Worm (Caenorhabditis elegans) whole organism, late embryonic: ENCODE measurements around the gene syx-16.

ENCODE experiments used
- C38D4.7 ChIP-seq: fragments of 200-800 bp; sonication (Bioruptor generic); optimal IDR thresholded peaks from 2 replicates; lab custom pipeline; 2018; ENCODE audit warnings: mild to moderate bottlenecking, missing genetic modification characterization, moderate library complexity, missing compliant biosample characterization
- F13H6.1 ChIP-seq: sonication (generic microtip); optimal IDR thresholded peaks from 2 replicates; lab custom pipeline; 2016; ENCODE audit warnings: missing genetic modification characterization, missing compliant biosample characterization
- K02D7.2 ChIP-seq: sonication (generic microtip); optimal IDR thresholded peaks from 2 replicates; lab custom pipeline; 2017; ENCODE audit warnings: mild to moderate bottlenecking, missing genetic modification characterization, missing compliant biosample characterization
- K09A11.1 ChIP-seq: sonication (generic microtip); optimal IDR thresholded peaks from 2 replicates; lab custom pipeline; 2017; ENCODE audit warnings: antibody characterized with exemption, mild to moderate bottlenecking, missing genetic modification characterization, missing compliant biosample characterization; ENCODE audit not compliant: insufficient read depth
- ceh-18 ChIP-seq: sonication (generic microtip); optimal IDR thresholded peaks from 2 replicates; lab custom pipeline; 2016; ENCODE audit warnings: missing genetic modification characterization, missing compliant biosample characterization
- ceh-19 ChIP-seq: fragments of 200-800 bp; sonication (Bioruptor generic); optimal IDR thresholded peaks from 2 replicates; lab custom pipeline; 2018; ENCODE audit warnings: mild to moderate bottlenecking, missing genetic modification characterization, missing compliant biosample characterization
- ceh-22 ChIP-seq: sonication (generic microtip); optimal IDR thresholded peaks from 2 replicates; lab custom pipeline; 2017; ENCODE audit warnings: missing biosample characterization, missing genetic modification characterization
- ceh-31 ChIP-seq: sonication (generic microtip); optimal IDR thresholded peaks from 2 replicates; lab custom pipeline; 2016; ENCODE audit warnings: missing genetic modification characterization, missing compliant biosample characterization
- ceh-34 ChIP-seq: sonication (generic microtip); optimal IDR thresholded peaks from 2 replicates; lab custom pipeline; 2016; ENCODE audit warnings: mild to moderate bottlenecking, missing genetic modification characterization, missing compliant biosample characterization
- ceh-48 ChIP-seq: sonication (generic microtip); optimal IDR thresholded peaks from 2 replicates; lab custom pipeline; 2016; ENCODE audit warnings: missing genetic modification characterization, inconsistent platforms, missing compliant biosample characterization
- che-1 ChIP-seq: sonication (generic microtip); optimal IDR thresholded peaks from 2 replicates; lab custom pipeline; 2016; ENCODE audit warnings: mild to moderate bottlenecking, missing genetic modification characterization, missing compliant biosample characterization
- dmd-4 ChIP-seq: sonication (generic microtip); optimal IDR thresholded peaks from 2 replicates; lab custom pipeline; 2016; ENCODE audit warnings: borderline replicate concordance, missing genetic modification characterization, missing compliant biosample characterization
- dve-1 ChIP-seq: sonication (generic microtip); optimal IDR thresholded peaks from 2 replicates; lab custom pipeline; 2017; ENCODE audit warnings: antibody characterized with exemption, mild to moderate bottlenecking, missing genetic modification characterization, missing compliant biosample characterization
- elt-2 ChIP-seq: sonication (generic microtip); optimal IDR thresholded peaks from 2 replicates; lab custom pipeline; 2016; ENCODE audit warnings: missing genetic modification reagents, missing genetic modification characterization, missing compliant biosample characterization
- eyg-1 ChIP-seq: sonication (generic microtip); optimal IDR thresholded peaks from 2 replicates; lab custom pipeline; 2016; ENCODE audit warnings: missing genotype, missing genetic modification characterization, missing compliant biosample characterization
- fax-1 ChIP-seq: sonication (generic microtip); optimal IDR thresholded peaks from 2 replicates; lab custom pipeline; 2016; ENCODE audit warnings: missing genotype, missing genetic modification characterization, missing compliant biosample characterization
- fkh-10 ChIP-seq: fragments of 150-350 bp; optimal IDR thresholded peaks from 2 replicates; lab custom pipeline; 2014; ENCODE audit warnings: missing biosample characterization, missing genetic modification reagents, missing genetic modification characterization
- gmeb-2 ChIP-seq: sonication (generic microtip); optimal IDR thresholded peaks from 2 replicates; lab custom pipeline; 2016; ENCODE audit warnings: missing genetic modification characterization, inconsistent platforms, missing compliant biosample characterization
- hlh-13 ChIP-seq: fragments of 200-800 bp; sonication (Bioruptor generic); optimal IDR thresholded peaks from 2 replicates; lab custom pipeline; 2018; ENCODE audit warnings: mild to moderate bottlenecking, missing genetic modification characterization, missing compliant biosample characterization
- hlh-30 ChIP-seq: sonication (generic microtip); optimal IDR thresholded peaks from 2 replicates; lab custom pipeline; 2017; ENCODE audit warnings: antibody characterized with exemption, missing genetic modification characterization, missing compliant biosample characterization; ENCODE audit not compliant: insufficient read depth
- lim-6 ChIP-seq: sonication (generic microtip); optimal IDR thresholded peaks from 2 replicates; lab custom pipeline; 2016; ENCODE audit warnings: missing genetic modification characterization, missing compliant biosample characterization
- mec-3 ChIP-seq: sonication (generic microtip); optimal IDR thresholded peaks from 2 replicates; lab custom pipeline; 2016; ENCODE audit warnings: borderline replicate concordance, missing genetic modification characterization, missing compliant biosample characterization
- nhr-232 ChIP-seq: sonication (generic microtip); optimal IDR thresholded peaks from 2 replicates; lab custom pipeline; 2016; ENCODE audit warnings: missing genetic modification characterization, missing compliant biosample characterization
- pag-3 ChIP-seq: sonication (generic microtip); optimal IDR thresholded peaks from 2 replicates; lab custom pipeline; 2016; ENCODE audit warnings: missing compliant biosample characterization, missing genetic modification characterization, borderline replicate concordance
- pat-9 ChIP-seq: fragments of 200-800 bp; sonication (Bioruptor generic); optimal IDR thresholded peaks from 2 replicates; lab custom pipeline; 2018; ENCODE audit warnings: mild to moderate bottlenecking, missing genetic modification characterization, moderate library complexity, missing compliant biosample characterization
- pax-1 ChIP-seq: fragments of 150-350 bp; optimal IDR thresholded peaks from 2 replicates; lab custom pipeline; 2014; ENCODE audit warnings: missing biosample characterization, missing genetic modification characterization
- pha-2 ChIP-seq: sonication (generic microtip); optimal IDR thresholded peaks from 2 replicates; lab custom pipeline; 2017; ENCODE audit warnings: mild to moderate bottlenecking, missing genetic modification characterization, missing compliant biosample characterization
- pha-4 ChIP-seq: fragments of 150-350 bp; optimal IDR thresholded peaks from 2 replicates; lab custom pipeline; 2018; ENCODE audit warnings: missing biosample characterization, missing genetic modification reagents, missing genetic modification characterization
- pqm-1 ChIP-seq: sonication (generic microtip); optimal IDR thresholded peaks from 2 replicates; lab custom pipeline; 2016; ENCODE audit warnings: missing genetic modification characterization, missing compliant biosample characterization
- pros-1 ChIP-seq: fragments of 150-350 bp; optimal IDR thresholded peaks from 2 replicates; lab custom pipeline; 2014; ENCODE audit warnings: missing biosample characterization, missing genetic modification reagents, missing genetic modification characterization
- sdc-2 ChIP-seq: sonication (generic microtip); optimal IDR thresholded peaks from 2 replicates; lab custom pipeline; 2016; ENCODE audit warnings: missing genotype, missing genetic modification characterization, missing compliant biosample characterization
- sox-2 ChIP-seq: fragments of 200-800 bp; sonication (Bioruptor generic); IDR thresholded peaks from 2 replicates; pipeline ENCODE4 v1.3.6; 2022; ENCODE audit warnings: missing genetic modification reagents, missing genetic modification characterization, missing compliant biosample characterization
- tbx-2 ChIP-seq: sonication (generic microtip); optimal IDR thresholded peaks from 2 replicates; lab custom pipeline; 2016; ENCODE audit warnings: missing genetic modification characterization, missing compliant biosample characterization
- unc-42 ChIP-seq: sonication (generic microtip); optimal IDR thresholded peaks from 2 replicates; lab custom pipeline; 2016; ENCODE audit warnings: missing genotype, missing genetic modification characterization, missing compliant biosample characterization
- unc-86 ChIP-seq: sonication (generic microtip); optimal IDR thresholded peaks from 2 replicates; lab custom pipeline; 2016; ENCODE audit warnings: missing genetic modification characterization, missing compliant biosample characterization
- ztf-16 ChIP-seq: sonication (generic microtip); optimal IDR thresholded peaks from 2 replicates; lab custom pipeline; 2017; ENCODE audit warnings: missing genetic modification characterization, missing compliant biosample characterization

syx-16 gene

ce11 chrIII:5201267-5201666 lies 7.6 kb downstream of the syx-16 start:
- peak; percentile 47 for TF ChIP-seq elt-2 (tag; lab: Kevin White, UChicago)
- TF ChIP-seq fkh-10 (GFP tag; lab: Kevin White, UChicago), result no peak

- TF ChIP-seq nhr-232 (tag; lab: Kevin White, UChicago), result no peak
- TF ChIP-seq unc-86 (tag; lab: Kevin White, UChicago), result no peak
- TF ChIP-seq ceh-31 (tag; lab: Kevin White, UChicago), result no peak
- no peak for TF ChIP-seq pax-1
- TF ChIP-seq dve-1 (tag; lab: Kevin White, UChicago), result no peak
- TF ChIP-seq pha-4, result no peak
- no peak for TF ChIP-seq ceh-18 (tag; lab: Kevin White, UChicago)
- no peak for TF ChIP-seq ztf-16 (tag; lab: Kevin White, UChicago)
- TF ChIP-seq pat-9 (tag; lab: Kevin White, UChicago), result no peak
- no peak for TF ChIP-seq eyg-1
- no peak for TF ChIP-seq hlh-30 (tag; lab: Kevin White, UChicago)
- TF ChIP-seq ceh-34 (tag; lab: Kevin White, UChicago), result no peak
- no peak for TF ChIP-seq pag-3 (tag; lab: Kevin White, UChicago)
These were observed 8.6 kb downstream of the syx-16 start for ce11 chrIII:5200349-5200748.

ce11 chrIII:5199577-5199976 lies 9.3 kb downstream of the syx-16 start, which contains the start of gene emb-8:
TSS of gene emb-8 (minus strand) at chrIII:5199677.
- no peak for TF ChIP-seq dmd-4 (tag; lab: Kevin White, UChicago)
- TF ChIP-seq pha-2, result no peak
- TF ChIP-seq, all 69 proteins: peak for 0

ce11 chrIII:5196298-5197045 lies 12.4 kb downstream of the syx-16 start:
- no peak for TF ChIP-seq ceh-34 (tag; lab: Kevin White, UChicago)
- TF ChIP-seq hlh-30 (tag; lab: Kevin White, UChicago), result no peak
- TF ChIP-seq pros-1 (tag; lab: Kevin White, UChicago), result no peak
- TF ChIP-seq pha-4, result no peak
- TF ChIP-seq sox-2 (GFP tag; lab: Robert Waterston, UW), result no peak
- TF ChIP-seq fax-1 (tag; lab: Kevin White, UChicago), result no peak
- no peak for TF ChIP-seq pqm-1 (tag; lab: Kevin White, UChicago)
- no peak for TF ChIP-seq gmeb-2 (tag; lab: Kevin White, UChicago)
- no peak for TF ChIP-seq fkh-10 (GFP tag; lab: Kevin White, UChicago)
- TF ChIP-seq unc-42 (tag; lab: Kevin White, UChicago), result no peak
- no peak for TF ChIP-seq che-1 (tag; lab: Kevin White, UChicago)
- no peak for TF ChIP-seq ceh-48 (tag; lab: Kevin White, UChicago)
- no peak for TF ChIP-seq nhr-232 (tag; lab: Kevin White, UChicago)
- no peak for TF ChIP-seq F13H6.1 (tag; lab: Kevin White, UChicago)
- no peak for TF ChIP-seq pax-1

- TF ChIP-seq ceh-18 (tag; lab: Kevin White, UChicago) (no peak), hlh-30 (tag; lab: Kevin White, UChicago) (no peak), unc-86 (tag; lab: Kevin White, UChicago) (no peak), ztf-16 (tag; lab: Kevin White, UChicago) (no peak), pag-3 (tag; lab: Kevin White, UChicago) (no peak), pha-4 (no peak), tbx-2 (tag; lab: Kevin White, UChicago) (no peak), dve-1 (tag; lab: Kevin White, UChicago) (no peak), che-1 (tag; lab: Kevin White, UChicago) (no peak), K09A11.1 (tag; lab: Kevin White, UChicago) (no peak), mec-3 (tag; lab: Kevin White, UChicago) (no peak), lim-6 (tag; lab: Kevin White, UChicago) (no peak), sdc-2 (tag; lab: Kevin White, UChicago) (no peak), ceh-22 (tag; lab: Kevin White, UChicago) (no peak), nhr-232 (tag; lab: Kevin White, UChicago) (no peak), hlh-13 (no peak), C38D4.7 (GFP tag; lab: Kevin White, UChicago) (no peak), ceh-19 (GFP tag; lab: Kevin White, UChicago) (no peak), K02D7.2 (tag; lab: Kevin White, UChicago) (no peak)
These were observed 13.2 kb downstream of the syx-16 start, which contains the start of gene moc-6 for ce11 chrIII:5195690-5196089. TSS of gene moc-6 (plus strand) at chrIII:5195990.
